Fruit fly (Drosophila melanogaster) whole organism, embryonic: ENCODE measurements around the gene Cnep1r2.

Experiments
- CG10462 ChIP-seq: fragments of 200-800 bp; sonication (Bioruptor generic); optimal IDR thresholded peaks from 2 replicates; lab custom pipeline; 2016; ENCODE audit warnings: missing biosample characterization, missing genetic modification characterization
- CG11398 ChIP-seq: fragments of 200-800 bp; sonication (Bioruptor generic); optimal IDR thresholded peaks from 2 replicates; lab custom pipeline; 2016; ENCODE audit warnings: missing biosample characterization, missing genetic modification characterization
- CG12391 ChIP-seq: fragments of 200-800 bp; sonication (Bioruptor generic); optimal IDR thresholded peaks from 3 replicates; lab custom pipeline; 2018; ENCODE audit warnings: missing biosample characterization, mild to moderate bottlenecking, missing genetic modification characterization, moderate library complexity
- CG12942 ChIP-seq: fragments of 200-800 bp; sonication (Bioruptor generic); optimal IDR thresholded peaks from 3 replicates; lab custom pipeline; 2016; ENCODE audit warnings: missing biosample characterization, missing genetic modification characterization
- CG13424 ChIP-seq: fragments of 200-800 bp; sonication (Bioruptor generic); optimal IDR thresholded peaks from 2 replicates; lab custom pipeline; 2019; ENCODE audit warnings: missing biosample characterization, mild to moderate bottlenecking, missing genetic modification characterization, moderate library complexity
- CG13894 ChIP-seq: fragments of 200-800 bp; sonication (Bioruptor generic); optimal IDR thresholded peaks from 3 replicates; lab custom pipeline; 2018; ENCODE audit warnings: missing biosample characterization, mild to moderate bottlenecking, missing genetic modification characterization, moderate library complexity
- CG14441 ChIP-seq: fragments of 200-800 bp; sonication (Bioruptor generic); IDR thresholded peaks from 2 replicates; pipeline ENCODE4 v1.3.6; 2022; ENCODE audit warnings: missing biosample characterization, missing genetic modification characterization
- CG14667 ChIP-seq: fragments of 200-800 bp; sonication (Bioruptor generic); IDR thresholded peaks from 2 replicates; pipeline ENCODE4 v1.3.6; 2022; ENCODE audit warnings: missing biosample characterization, missing genetic modification characterization
- CG1529 ChIP-seq: fragments of 200-800 bp; sonication (Bioruptor generic); optimal IDR thresholded peaks from 3 replicates; lab custom pipeline; 2018; ENCODE audit warnings: missing biosample characterization, missing genetic modification characterization
- CG15696 ChIP-seq: fragments of 200-800 bp; sonication (Bioruptor generic); optimal IDR thresholded peaks from 2 replicates; lab custom pipeline; 2019; ENCODE audit warnings: missing biosample characterization, mild to moderate bottlenecking, missing genetic modification characterization, moderate library complexity
- CG17359 ChIP-seq: fragments of 200-800 bp; sonication (Bioruptor generic); optimal IDR thresholded peaks from 3 replicates; lab custom pipeline; 2018; ENCODE audit warnings: missing biosample characterization, mild to moderate bottlenecking, missing genetic modification characterization, moderate library complexity
- CG2120 ChIP-seq: fragments of 200-800 bp; sonication (Bioruptor generic); optimal IDR thresholded peaks from 3 replicates; lab custom pipeline; 2016; ENCODE audit warnings: missing biosample characterization, missing genetic modification characterization
- CG30020 ChIP-seq: fragments of 200-800 bp; optimal IDR thresholded peaks from 2 replicates; lab custom pipeline; 2019; ENCODE audit warnings: missing biosample characterization, mild to moderate bottlenecking, missing genetic modification characterization, moderate library complexity
- CG31365 ChIP-seq: fragments of 200-800 bp; sonication (Bioruptor generic); optimal IDR thresholded peaks from 2 replicates; lab custom pipeline; 2018; ENCODE audit warnings: missing biosample characterization, mild to moderate bottlenecking, missing genetic modification characterization
- CG33557 ChIP-seq: fragments of 200-800 bp; sonication (Bioruptor generic); optimal IDR thresholded peaks from 2 replicates; lab custom pipeline; 2019; ENCODE audit warnings: missing biosample characterization, mild to moderate bottlenecking, missing genetic modification characterization, moderate library complexity
- CG34376 ChIP-seq: fragments of 200-800 bp; sonication (Bioruptor generic); optimal IDR thresholded peaks from 2 replicates; lab custom pipeline; 2018; ENCODE audit warnings: missing biosample characterization, mild to moderate bottlenecking, missing genetic modification characterization
- CG4854 ChIP-seq: fragments of 200-800 bp; sonication (Bioruptor generic); optimal IDR thresholded peaks from 2 replicates; lab custom pipeline; 2016; ENCODE audit warnings: missing biosample characterization, missing genetic modification characterization, inconsistent platforms
- CG7372 ChIP-seq: fragments of 200-800 bp; sonication (Bioruptor generic); IDR thresholded peaks from 2 replicates; pipeline ENCODE4 v1.3.6; 2022; ENCODE audit warnings: missing biosample characterization, missing genetic modification characterization
- CG9817 ChIP-seq: fragments of 200-800 bp; sonication (Bioruptor generic); optimal IDR thresholded peaks from 2 replicates; lab custom pipeline; 2018; ENCODE audit warnings: missing biosample characterization, mild to moderate bottlenecking, missing genetic modification characterization, moderate library complexity
- Camta ChIP-seq: fragments of 200-800 bp; sonication (Bioruptor generic); optimal IDR thresholded peaks from 2 replicates; lab custom pipeline; 2016; ENCODE audit warnings: missing biosample characterization, missing genetic modification characterization
- Dek ChIP-seq: fragments of 200-800 bp; sonication (Bioruptor generic); optimal IDR thresholded peaks from 3 replicates; lab custom pipeline; 2019; ENCODE audit warnings: missing biosample characterization, mild to moderate bottlenecking, missing genetic modification characterization, moderate library complexity
- Doc2 ChIP-seq: fragments of 200-800 bp; sonication (Bioruptor generic); IDR thresholded peaks from 2 replicates; pipeline ENCODE4 v1.3.6; 2022; ENCODE audit warnings: missing biosample characterization, missing genetic modification characterization
- Fer3 ChIP-seq: fragments of 200-800 bp; sonication (Bioruptor generic); optimal IDR thresholded peaks from 2 replicates; lab custom pipeline; 2018; ENCODE audit warnings: missing biosample characterization, mild to moderate bottlenecking, missing genetic modification characterization, moderate library complexity
- HmgD ChIP-seq: fragments of 200-800 bp; sonication (Bioruptor generic); optimal IDR thresholded peaks from 3 replicates; lab custom pipeline; 2016; ENCODE audit warnings: missing biosample characterization, missing genetic modification characterization
- Optix ChIP-seq: fragments of 200-800 bp; sonication (Bioruptor generic); IDR thresholded peaks from 3 replicates; pipeline ENCODE4 v1.3.6; 2022; ENCODE audit warnings: missing biosample characterization, missing genetic modification characterization
- Ravus ChIP-seq: fragments of 200-800 bp; sonication (Bioruptor generic); IDR thresholded peaks from 2 replicates; pipeline ENCODE4 v1.3.6; 2022; ENCODE audit warnings: missing biosample characterization, missing genetic modification characterization
- Sin3A ChIP-seq: fragments of >200 bp; optimal IDR thresholded peaks from 2 replicates; lab custom pipeline; 2018
- Sox102F ChIP-seq: fragments of 200-800 bp; sonication (Bioruptor generic); optimal IDR thresholded peaks from 2 replicates; lab custom pipeline; 2018; ENCODE audit warnings: missing biosample characterization, mild to moderate bottlenecking, missing genetic modification characterization, moderate library complexity
- abd-A ChIP-seq: fragments of 200-800 bp; sonication (Bioruptor generic); optimal IDR thresholded peaks from 3 replicates; lab custom pipeline; 2019; ENCODE audit warnings: missing biosample characterization, mild to moderate bottlenecking, missing genetic modification characterization, moderate library complexity
- caup ChIP-seq: fragments of 200-800 bp; sonication (Bioruptor generic); optimal IDR thresholded peaks from 3 replicates; lab custom pipeline; 2017; ENCODE audit warnings: missing biosample characterization, mild to moderate bottlenecking, missing genetic modification characterization, moderate library complexity; ENCODE audit not compliant: severe bottlenecking
- dati ChIP-seq: fragments of 200-800 bp; sonication (Bioruptor generic); IDR thresholded peaks from 2 replicates; pipeline ENCODE4 v1.3.6; 2022; ENCODE audit warnings: missing biosample characterization, missing genetic modification characterization
- dimm ChIP-seq: fragments of 200-800 bp; sonication (Bioruptor generic); IDR thresholded peaks from 2 replicates; pipeline ENCODE4 v1.3.6; 2022; ENCODE audit warnings: missing biosample characterization, missing genetic modification characterization
- dm ChIP-seq: fragments of 200-800 bp; sonication (Bioruptor generic); optimal IDR thresholded peaks from 3 replicates; lab custom pipeline; 2016; ENCODE audit warnings: missing biosample characterization, missing genetic modification characterization
- exex ChIP-seq: fragments of 200-800 bp; sonication (Bioruptor generic); optimal IDR thresholded peaks from 4 replicates; lab custom pipeline; 2018; ENCODE audit warnings: missing biosample characterization, mild to moderate bottlenecking, missing genetic modification characterization, moderate library complexity
- fd102C ChIP-seq: fragments of 200-800 bp; sonication (Bioruptor generic); optimal IDR thresholded peaks from 2 replicates; lab custom pipeline; 2018; ENCODE audit warnings: missing biosample characterization, mild to moderate bottlenecking, missing genetic modification characterization, moderate library complexity
- ftz-f1 ChIP-seq: fragments of 200-800 bp; sonication (Bioruptor generic); optimal IDR thresholded peaks from 2 replicates; lab custom pipeline; 2016; ENCODE audit warnings: missing biosample characterization, missing genetic modification characterization
- gsb-n ChIP-seq: fragments of 200-800 bp; sonication (Bioruptor generic); optimal IDR thresholded peaks from 3 replicates; lab custom pipeline; 2018; ENCODE audit warnings: missing biosample characterization, mild to moderate bottlenecking, missing genetic modification characterization
- hkb ChIP-seq, 2 experiments: fragments of 200-800 bp in 1 of 2; fragments of >200 bp in 1 of 2; sonication (Bioruptor generic) in 1 of 2; IDR thresholded peaks in 1 of 2; optimal IDR thresholded peaks in 1 of 2; 2 replicates each; pipeline versions ENCODE4 v1.3.6 to Lab custom; 2017 to 2022; ENCODE audit warnings: missing biosample characterization in 1 of 2, missing genetic modification characterization in 1 of 2
- ind ChIP-seq: fragments of 200-800 bp; sonication (Bioruptor generic); optimal IDR thresholded peaks from 3 replicates; lab custom pipeline; 2016; ENCODE audit warnings: missing biosample characterization, missing genetic modification characterization
- insv ChIP-seq, 2 experiments: fragments of 200-800 bp; sonication (Bioruptor generic); optimal IDR thresholded peaks; 3 replicates each; lab custom pipeline; 2016 to 2018; ENCODE audit warnings: missing biosample characterization in 2 of 2, missing genetic modification characterization in 2 of 2
- lab ChIP-seq: fragments of 200-800 bp; sonication (Bioruptor generic); optimal IDR thresholded peaks from 3 replicates; lab custom pipeline; 2017; ENCODE audit warnings: missing biosample characterization, missing genetic modification characterization, mild to moderate bottlenecking, moderate library complexity, missing genetic modification reagents
- oc ChIP-seq: fragments of 200-800 bp; sonication (Bioruptor generic); optimal IDR thresholded peaks from 2 replicates; lab custom pipeline; 2018; ENCODE audit warnings: missing biosample characterization, mild to moderate bottlenecking, missing genetic modification characterization, moderate library complexity
- row ChIP-seq: fragments of 200-800 bp; sonication (Bioruptor generic); IDR thresholded peaks from 3 replicates; pipeline ENCODE4 v1.3.6; 2022; ENCODE audit warnings: missing biosample characterization, missing genetic modification characterization
- sob ChIP-seq: fragments of 200-800 bp; sonication (Bioruptor generic); IDR thresholded peaks from 2 replicates; pipeline ENCODE4 v1.3.6; 2022; ENCODE audit warnings: missing biosample characterization, missing genetic modification characterization
- sqz ChIP-seq: fragments of 200-800 bp; sonication (Bioruptor generic); optimal IDR thresholded peaks from 3 replicates; lab custom pipeline; 2018; ENCODE audit warnings: missing biosample characterization, mild to moderate bottlenecking, missing genetic modification characterization
- tup ChIP-seq: fragments of 200-800 bp; sonication (Bioruptor generic); optimal IDR thresholded peaks from 2 replicates; lab custom pipeline; 2016; ENCODE audit warnings: missing biosample characterization, mild to moderate bottlenecking, missing genetic modification characterization, moderate library complexity
- wek ChIP-seq: fragments of 200-800 bp; sonication (Bioruptor generic); optimal IDR thresholded peaks from 3 replicates; lab custom pipeline; 2018; ENCODE audit warnings: missing biosample characterization, mild to moderate bottlenecking, missing genetic modification characterization, moderate library complexity
- wor ChIP-seq: fragments of 200-800 bp; sonication (Bioruptor generic); IDR thresholded peaks from 2 replicates; pipeline ENCODE4 v1.3.6; 2022; ENCODE audit warnings: missing biosample characterization, missing genetic modification characterization

The Cnep1r2 gene

dm6 chr3L:10660744-10661589 lies 23.0 kb downstream of the Cnep1r2 start, which contains the start of the genes CG32066 and CG8003 (continued):
- TF ChIP-seq Fer3 (tag; lab: Kevin White, UChicago) = peak; percentile 20
- TF ChIP-seq sqz = peak; percentile 85
- TF ChIP-seq caup (GFP tag; lab: Kevin White, UChicago) = peak; percentile 5
- TF ChIP-seq exex (tag; lab: Kevin White, UChicago) = peak; percentile 15
- peak; percentile 24 for TF ChIP-seq abd-A (tag; lab: Kevin White, UChicago)
- peak; percentile 56 for TF ChIP-seq oc (tag; lab: Kevin White, UChicago)
- no peak for TF ChIP-seq wor
- peak; percentile 32 for TF ChIP-seq CG15696 (tag; lab: Kevin White, UChicago)
- peak; percentile 57; the same call in 1 of the 2 replicates for TF ChIP-seq sob (GFP tag; lab: Robert Waterston, UW)
- peak; percentile 28 for TF ChIP-seq CG12942
- peak; percentile 4 for TF ChIP-seq CG17359 (tag; lab: Kevin White, UChicago)
- peak; percentile 37 for TF ChIP-seq CG2120
- TF ChIP-seq hkb (optimal IDR thresholded peaks at IDR 0.05; lab: Kevin White, UChicago) = no peak
- 0 out of 2 replicates have a peak, but pooled peaks have one; percentile 35 for TF ChIP-seq hkb (GFP tag; IDR thresholded peaks at IDR 0.05; lab: Robert Waterston, UW)
- no peak for TF ChIP-seq CG11398 (GFP tag; lab: Kevin White, UChicago)
- peak; percentile 19 for TF ChIP-seq CG33557 (GFP tag; lab: Kevin White, UChicago)
- TF ChIP-seq Optix (GFP tag; lab: Robert Waterston, UW) = peak; percentile 29; the same call in 1 of the 3 replicates
- peak; percentile 22 for TF ChIP-seq Dek
- peak; percentile 15 for TF ChIP-seq Sox102F (GFP tag; lab: Kevin White, UChicago)

DNA sequence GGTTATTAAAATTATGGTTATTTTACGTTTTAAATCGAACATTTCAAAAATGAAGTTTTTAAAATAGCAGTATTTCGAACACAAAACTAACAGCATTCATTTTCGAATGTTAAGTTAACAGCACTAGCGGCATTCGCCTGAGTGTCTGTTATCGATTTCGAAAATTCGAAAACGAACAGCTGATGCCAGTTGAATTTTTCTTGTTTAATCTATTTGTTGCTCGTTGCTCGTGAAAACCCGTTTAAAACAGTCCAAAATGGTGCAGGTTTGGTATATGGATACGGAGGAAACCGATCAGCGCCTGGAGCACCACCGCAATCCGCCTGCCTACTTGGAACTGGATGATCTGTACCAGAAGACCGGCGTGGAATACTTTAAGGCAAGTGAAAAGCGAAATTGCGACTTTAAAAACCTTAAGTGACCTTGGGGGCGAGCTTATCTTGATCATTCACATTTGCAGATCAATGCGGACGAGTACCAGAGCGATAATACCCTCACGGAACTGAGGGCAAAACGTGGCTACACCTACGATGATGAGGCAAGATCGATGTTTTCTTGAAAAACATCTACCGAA lies 25.3 kb downstream of the Cnep1r2 start, which contains the start of gene Adi1:
TSS of gene Adi1 (plus strand) at position 187 of the 574 bp plus-strand sequence.
- TF ChIP-seq Camta (GFP tag; lab: Kevin White, UChicago) = no peak
- TF ChIP-seq ind (GFP tag; lab: Kevin White, UChicago) = no peak
- peak; percentile 69 for TF ChIP-seq wek (GFP tag; lab: Kevin White, UChicago)
- TF ChIP-seq CG7372 (GFP tag; lab: Robert Waterston, UW) = no peak
- TF ChIP-seq CG31365 = no peak
- TF ChIP-seq CG4854 (GFP tag; lab: Kevin White, UChicago) = no peak
- no peak for TF ChIP-seq dimm (GFP tag; lab: Robert Waterston, UW)
- no peak for TF ChIP-seq lab (GFP tag; lab: Kevin White, UChicago)
- no peak for TF ChIP-seq CG14667 (GFP tag; lab: Robert Waterston, UW)
- no peak for TF ChIP-seq dati (GFP tag; lab: Robert Waterston, UW)
- no peak for TF ChIP-seq CG9817 (tag; lab: Kevin White, UChicago)
- no peak for TF ChIP-seq HmgD (GFP tag; lab: Kevin White, UChicago)
- TF ChIP-seq Doc2 = no peak
- no peak for TF ChIP-seq tup
- TF ChIP-seq CG1529 (GFP tag; lab: Kevin White, UChicago) = no peak
- peak; percentile 62 for TF ChIP-seq ftz-f1
- no peak for TF ChIP-seq CG14441 (GFP tag; lab: Robert Waterston, UW)
- no peak for TF ChIP-seq fd102C (GFP tag; lab: Kevin White, UChicago)
- TF ChIP-seq row (GFP tag; lab: Robert Waterston, UW) = no peak
- TF ChIP-seq CG10462 (GFP tag; lab: Kevin White, UChicago) = no peak
- no peak for TF ChIP-seq CG13424 (tag; lab: Kevin White, UChicago)
- no peak for TF ChIP-seq insv (GFP tag; optimal IDR thresholded peaks at IDR 0.05; lab: Kevin White, UChicago)
- no peak for TF ChIP-seq CG30020
- TF ChIP-seq CG12391 = no peak
- peak; percentile 14 for TF ChIP-seq CG13894 (tag; lab: Kevin White, UChicago)
- peak; percentile 50 for TF ChIP-seq CG34376 (GFP tag; lab: Kevin White, UChicago)
- no peak for TF ChIP-seq gsb-n (tag; lab: Kevin White, UChicago)
- no peak for TF ChIP-seq Ravus (GFP tag; lab: Robert Waterston, UW)
- no peak for TF ChIP-seq dm (GFP tag; lab: Kevin White, UChicago)
- TF ChIP-seq Sin3A (lab: Kevin White, UChicago) = no peak
